Fruit fly (Drosophila melanogaster) whole organism, embryonic: ENCODE measurements around the gene Tsf1.

Experiments
- Ada2b ChIP-seq: fragments of 200-800 bp; sonication (Bioruptor generic); IDR thresholded peaks from 2 replicates; pipeline ENCODE4 v1.3.6; 2022; ENCODE audit warnings: missing biosample characterization, missing genetic modification characterization
- CG11093 ChIP-seq: fragments of 200-800 bp; sonication (Bioruptor generic); IDR thresholded peaks from 3 replicates; pipeline ENCODE4 v1.3.6; 2022; ENCODE audit warnings: missing biosample characterization, missing genetic modification characterization
- CG11398 ChIP-seq: fragments of 200-800 bp; sonication (Bioruptor generic); optimal IDR thresholded peaks from 2 replicates; lab custom pipeline; 2016; ENCODE audit warnings: missing biosample characterization, missing genetic modification characterization
- CG11560 ChIP-seq: fragments of 200-800 bp; sonication (Bioruptor generic); IDR thresholded peaks from 3 replicates; pipeline ENCODE4 v1.3.6; 2022; ENCODE audit warnings: missing biosample characterization, missing genetic modification characterization
- CG11695 ChIP-seq: fragments of 200-800 bp; sonication (Bioruptor generic); IDR thresholded peaks from 3 replicates; pipeline ENCODE4 v1.3.6; 2022; ENCODE audit warnings: missing biosample characterization, missing genetic modification characterization
- CG12659 ChIP-seq: fragments of 200-800 bp; sonication (Bioruptor generic); optimal IDR thresholded peaks from 3 replicates; lab custom pipeline; 2017; ENCODE audit warnings: mild to moderate bottlenecking, missing biosample characterization, missing genetic modification reagents, missing genetic modification characterization
- CG12744 ChIP-seq: fragments of 200-800 bp; sonication (Bioruptor generic); optimal IDR thresholded peaks from 2 replicates; lab custom pipeline; 2016; ENCODE audit warnings: missing biosample characterization, missing genetic modification characterization
- CG14014 ChIP-seq: fragments of 200-800 bp; sonication (Bioruptor generic); IDR thresholded peaks from 2 replicates; pipeline ENCODE4 v1.3.6; 2022; ENCODE audit warnings: missing biosample characterization, missing genetic modification characterization
- CG15073 ChIP-seq: fragments of 200-800 bp; sonication (Bioruptor generic); optimal IDR thresholded peaks from 2 replicates; lab custom pipeline; 2016; ENCODE audit warnings: missing biosample characterization, missing genetic modification characterization
- CG1529 ChIP-seq: fragments of 200-800 bp; sonication (Bioruptor generic); optimal IDR thresholded peaks from 3 replicates; lab custom pipeline; 2018; ENCODE audit warnings: missing biosample characterization, missing genetic modification characterization
- CG15696 ChIP-seq: fragments of 200-800 bp; sonication (Bioruptor generic); optimal IDR thresholded peaks from 2 replicates; lab custom pipeline; 2019; ENCODE audit warnings: missing biosample characterization, mild to moderate bottlenecking, missing genetic modification characterization, moderate library complexity
- CG16863 ChIP-seq: fragments of 200-800 bp; sonication (Bioruptor generic); optimal IDR thresholded peaks from 3 replicates; lab custom pipeline; 2016; ENCODE audit warnings: missing biosample characterization, missing genetic modification characterization
- CG17568 ChIP-seq: fragments of 200-800 bp; sonication (Bioruptor generic); optimal IDR thresholded peaks from 2 replicates; lab custom pipeline; 2018; ENCODE audit warnings: missing biosample characterization, mild to moderate bottlenecking, missing genetic modification characterization, moderate library complexity
- CG17912 ChIP-seq: fragments of 200-800 bp; sonication (Bioruptor generic); optimal IDR thresholded peaks from 2 replicates; lab custom pipeline; 2018; ENCODE audit warnings: missing biosample characterization, mild to moderate bottlenecking, missing genetic modification characterization
- CG18764 ChIP-seq: fragments of 200-800 bp; sonication (Bioruptor generic); optimal IDR thresholded peaks from 3 replicates; lab custom pipeline; 2016; ENCODE audit warnings: missing biosample characterization, missing genetic modification characterization
- CG2129 ChIP-seq: fragments of 200-800 bp; sonication (Bioruptor generic); IDR thresholded peaks from 2 replicates; pipeline ENCODE4 v1.3.6; 2022; ENCODE audit warnings: missing biosample characterization, missing genetic modification characterization; ENCODE audit not compliant: partially characterized antibody
- CG3065 ChIP-seq: fragments of 200-800 bp; sonication (Bioruptor generic); optimal IDR thresholded peaks from 2 replicates; lab custom pipeline; 2016; ENCODE audit warnings: missing biosample characterization, missing genetic modification characterization
- CG31365 ChIP-seq: fragments of 200-800 bp; sonication (Bioruptor generic); optimal IDR thresholded peaks from 2 replicates; lab custom pipeline; 2018; ENCODE audit warnings: missing biosample characterization, mild to moderate bottlenecking, missing genetic modification characterization
- CG31441 ChIP-seq: fragments of 200-800 bp; sonication (Bioruptor generic); IDR thresholded peaks from 2 replicates; pipeline ENCODE4 v1.3.6; 2022; ENCODE audit warnings: missing biosample characterization, missing genetic modification characterization
- CG3838 ChIP-seq: fragments of 200-800 bp; sonication (Bioruptor generic); optimal IDR thresholded peaks from 3 replicates; lab custom pipeline; 2016; ENCODE audit warnings: missing biosample characterization, missing genetic modification characterization
- CG3995 ChIP-seq: fragments of 200-800 bp; sonication (Bioruptor generic); optimal IDR thresholded peaks from 3 replicates; lab custom pipeline; 2016; ENCODE audit warnings: missing biosample characterization, missing genetic modification characterization
- CG7357 ChIP-seq: fragments of 200-800 bp; sonication (Bioruptor generic); IDR thresholded peaks from 3 replicates; pipeline ENCODE4 v1.3.6; 2022; ENCODE audit warnings: missing biosample characterization, missing genetic modification characterization
- CG7786 ChIP-seq: fragments of 200-800 bp; sonication (Bioruptor generic); optimal IDR thresholded peaks from 2 replicates; lab custom pipeline; 2016; ENCODE audit warnings: missing biosample characterization, missing genetic modification characterization
- CG9817 ChIP-seq: fragments of 200-800 bp; sonication (Bioruptor generic); optimal IDR thresholded peaks from 2 replicates; lab custom pipeline; 2018; ENCODE audit warnings: missing biosample characterization, mild to moderate bottlenecking, missing genetic modification characterization, moderate library complexity
- CkIIα-i1 ChIP-seq: fragments of 200-800 bp; sonication (Bioruptor generic); IDR thresholded peaks from 2 replicates; pipeline ENCODE4 v1.3.6; 2022; ENCODE audit warnings: missing biosample characterization, missing genetic modification characterization
- Deaf1 ChIP-seq: fragments of 200-800 bp; optimal IDR thresholded peaks from 3 replicates; lab custom pipeline; 2019; ENCODE audit warnings: missing biosample characterization, mild to moderate bottlenecking, missing genetic modification characterization, moderate library complexity
- Dek ChIP-seq: fragments of 200-800 bp; sonication (Bioruptor generic); optimal IDR thresholded peaks from 3 replicates; lab custom pipeline; 2019; ENCODE audit warnings: missing biosample characterization, mild to moderate bottlenecking, missing genetic modification characterization, moderate library complexity
- Dip3 ChIP-seq: fragments of 200-800 bp; sonication (Bioruptor generic); optimal IDR thresholded peaks from 3 replicates; lab custom pipeline; 2016; ENCODE audit warnings: missing biosample characterization, missing genetic modification characterization
- E2f2 ChIP-seq: fragments of 200-800 bp; sonication (Bioruptor generic); IDR thresholded peaks from 2 replicates; pipeline ENCODE4 v1.3.6; 2022; ENCODE audit warnings: missing biosample characterization, missing genetic modification characterization
- Lim3 ChIP-seq: fragments of 200-800 bp; sonication (Bioruptor generic); IDR thresholded peaks from 2 replicates; pipeline ENCODE4 v1.3.6; 2022; ENCODE audit warnings: missing biosample characterization, missing genetic modification characterization
- MBD-R2 ChIP-seq: fragments of 200-800 bp; sonication (Bioruptor generic); IDR thresholded peaks from 2 replicates; pipeline ENCODE4 v1.3.6; 2022; ENCODE audit warnings: missing biosample characterization, missing genetic modification characterization
- MESR4 ChIP-seq: fragments of 200-800 bp; sonication (Bioruptor generic); optimal IDR thresholded peaks from 2 replicates; lab custom pipeline; 2018; ENCODE audit warnings: missing biosample characterization, mild to moderate bottlenecking, missing genetic modification characterization, moderate library complexity
- Sin3A ChIP-seq: fragments of >200 bp; optimal IDR thresholded peaks from 2 replicates; lab custom pipeline; 2018
- Sry-β ChIP-seq: fragments of 200-800 bp; sonication (Bioruptor generic); optimal IDR thresholded peaks from 2 replicates; lab custom pipeline; 2018; ENCODE audit warnings: missing biosample characterization, mild to moderate bottlenecking, missing genetic modification characterization, moderate library complexity
- chif ChIP-seq, 2 experiments: fragments of 200-800 bp; sonication (Bioruptor generic); optimal IDR thresholded peaks; 3 replicates each; lab custom pipeline; 2016; ENCODE audit warnings: missing biosample characterization in 2 of 2, missing genetic modification characterization in 2 of 2
- da ChIP-seq: fragments of 200-800 bp; sonication (Bioruptor generic); optimal IDR thresholded peaks from 2 replicates; lab custom pipeline; 2016; ENCODE audit warnings: missing biosample characterization, missing genetic modification characterization
- en ChIP-seq: fragments of 200-800 bp; sonication (Bioruptor generic); optimal IDR thresholded peaks from 2 replicates; lab custom pipeline; 2016; ENCODE audit warnings: missing biosample characterization, missing genetic modification characterization
- fd3F ChIP-seq: fragments of 200-800 bp; sonication (Bioruptor generic); optimal IDR thresholded peaks from 2 replicates; lab custom pipeline; 2018; ENCODE audit warnings: missing biosample characterization, mild to moderate bottlenecking, missing genetic modification characterization, moderate library complexity
- fu2 ChIP-seq: fragments of 200-800 bp; sonication (Bioruptor generic); optimal IDR thresholded peaks from 2 replicates; lab custom pipeline; 2016; ENCODE audit warnings: missing biosample characterization, missing genetic modification characterization
- nmo ChIP-seq: fragments of 200-800 bp; sonication (Bioruptor generic); optimal IDR thresholded peaks from 2 replicates; lab custom pipeline; 2018; ENCODE audit warnings: missing biosample characterization, mild to moderate bottlenecking, missing genetic modification characterization, moderate library complexity
- pita ChIP-seq: fragments of 200-800 bp; sonication (Bioruptor generic); optimal IDR thresholded peaks from 2 replicates; lab custom pipeline; 2017; ENCODE audit warnings: missing biosample characterization, mild to moderate bottlenecking, missing genetic modification characterization
- psq ChIP-seq: fragments of 200-800 bp; sonication (Bioruptor generic); optimal IDR thresholded peaks from 2 replicates; lab custom pipeline; 2017; ENCODE audit warnings: missing biosample characterization, missing genetic modification characterization
- row ChIP-seq: fragments of 200-800 bp; sonication (Bioruptor generic); IDR thresholded peaks from 3 replicates; pipeline ENCODE4 v1.3.6; 2022; ENCODE audit warnings: missing biosample characterization, missing genetic modification characterization
- sim ChIP-seq: fragments of 200-800 bp; sonication (Bioruptor generic); IDR thresholded peaks from 2 replicates; pipeline ENCODE4 v1.3.6; 2022; ENCODE audit warnings: missing biosample characterization, missing genetic modification characterization
- sima ChIP-seq: fragments of 200-800 bp; sonication (Bioruptor generic); optimal IDR thresholded peaks from 2 replicates; lab custom pipeline; 2016; ENCODE audit warnings: missing biosample characterization, missing genetic modification characterization
- slp2 ChIP-seq: fragments of 200-800 bp; sonication (Bioruptor generic); optimal IDR thresholded peaks from 2 replicates; lab custom pipeline; 2016; ENCODE audit warnings: missing biosample characterization, missing genetic modification characterization
- tll ChIP-seq, 2 experiments: fragments of 200-800 bp in 1 of 2; fragments of >200 bp in 1 of 2; sonication (Bioruptor generic) in 1 of 2; optimal IDR thresholded peaks; 2 replicates each; lab custom pipeline; 2017 to 2019; ENCODE audit warnings: missing biosample characterization in 2 of 2, missing genetic modification characterization in 2 of 2, mild to moderate bottlenecking in 1 of 2, moderate library complexity in 1 of 2
- unc-4 ChIP-seq: fragments of 200-800 bp; sonication (Bioruptor generic); IDR thresholded peaks from 2 replicates; pipeline ENCODE4 v1.3.6; 2022; ENCODE audit warnings: missing biosample characterization, missing genetic modification characterization; ENCODE audit not compliant: partially characterized antibody
- wdn ChIP-seq: fragments of 200-800 bp; sonication (Bioruptor generic); IDR thresholded peaks from 2 replicates; pipeline ENCODE4 v1.3.6; 2022; ENCODE audit warnings: missing biosample characterization, missing genetic modification characterization
- zen2 ChIP-seq: fragments of 200-800 bp; sonication (Bioruptor generic); IDR thresholded peaks from 3 replicates; pipeline ENCODE4 v1.3.6; 2022; ENCODE audit warnings: missing biosample characterization, missing genetic modification characterization; ENCODE audit not compliant: partially characterized antibody

Tsf1 gene

DNA sequence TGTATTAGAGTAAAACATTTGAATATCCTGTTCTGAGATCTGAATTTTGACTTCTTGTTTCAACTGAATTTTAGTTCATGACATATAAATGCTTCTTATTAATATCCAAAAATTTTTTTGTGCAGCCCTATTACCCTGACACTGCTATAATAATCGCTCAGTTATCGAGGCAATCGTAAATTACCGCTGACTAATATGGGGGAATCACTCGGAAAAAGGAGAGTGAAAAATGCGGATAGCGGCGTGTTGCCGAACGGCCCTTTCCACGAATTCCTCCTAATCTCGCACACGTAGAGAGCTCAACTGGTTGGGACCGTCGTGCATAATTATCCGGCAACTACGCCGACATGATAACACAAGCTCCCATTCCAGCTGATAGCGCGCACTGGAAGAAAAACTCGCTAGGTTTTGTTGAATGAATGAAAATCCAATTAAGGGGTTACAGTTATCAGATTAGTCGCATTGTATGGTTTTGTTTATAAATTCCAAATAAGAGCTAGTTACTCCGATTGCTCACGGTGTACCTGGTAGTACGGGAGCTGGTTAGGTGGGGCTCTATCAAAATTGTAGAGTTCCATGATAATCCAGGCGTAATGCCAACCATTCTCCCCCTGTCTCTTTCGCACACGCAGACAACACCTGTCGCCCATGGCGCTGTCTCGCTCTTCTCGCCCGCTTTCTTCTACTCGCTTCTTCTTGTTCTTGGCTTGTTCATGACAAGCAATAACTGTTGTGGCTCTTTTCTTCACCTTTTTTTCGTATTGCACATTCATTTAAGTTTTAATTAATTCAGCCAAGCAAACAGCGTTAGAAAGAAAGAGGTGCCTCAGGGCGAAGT, 18.9 kb upstream of the Tsf1 start (continued):
- TF ChIP-seq CG11560 (peak; percentile 61; the same call in 2 of the 3 replicates), psq (no peak), CG12659 (GFP tag; lab: Kevin White, UChicago) (peak; percentile 67), CG1529 (GFP tag; lab: Kevin White, UChicago) (peak; percentile 28), CG15073 (GFP tag; lab: Kevin White, UChicago) (no peak), CG11398 (GFP tag; lab: Kevin White, UChicago) (peak; percentile 19), CG11093 (GFP tag; lab: Robert Waterston, UW) (peak; percentile 46; the same call in 2 of the 3 replicates), CG12744 (GFP tag; lab: Kevin White, UChicago) (no peak), CG16863 (peak; percentile 61), slp2 (GFP tag; lab: Kevin White, UChicago) (peak; percentile 49), CG3838 (GFP tag; lab: Kevin White, UChicago) (no peak), Ada2b (GFP tag; lab: Robert Waterston, UW) (peak; percentile 79), chif (GFP tag; optimal IDR thresholded peaks at IDR 0.05; lab: Kevin White, UChicago) (peak; percentile 37 to 51), CG14014 (peak; percentile 84), CG3995 (GFP tag; lab: Kevin White, UChicago) (peak; percentile 55), fd3F (GFP tag; lab: Kevin White, UChicago) (peak; percentile 43), Sin3A (lab: Kevin White, UChicago) (no peak), Dip3 (GFP tag; lab: Kevin White, UChicago) (peak; percentile 73), tll (GFP tag; optimal IDR thresholded peaks at IDR 0.05; lab: Kevin White, UChicago) (no peak), E2f2 (no peak), CG17912 (no peak), CG18764 (GFP tag; lab: Kevin White, UChicago) (peak; percentile 1), CG9817 (tag; lab: Kevin White, UChicago) (peak; percentile 67), en (GFP tag; lab: Kevin White, UChicago) (no peak), CG31365 (tag; lab: Kevin White, UChicago) (peak; percentile 26), CG3065 (no peak), CkIIα-i1 (GFP tag; lab: Robert Waterston, UW) (no peak), CG11695 (GFP tag; lab: Robert Waterston, UW) (0 out of 3 replicates have a peak, but pooled peaks have one; percentile 24), MESR4 (GFP tag; lab: Kevin White, UChicago) (no peak), Sry-β (no peak), sima (GFP tag; lab: Kevin White, UChicago) (no peak), CG2129 (GFP tag; lab: Robert Waterston, UW) (no peak), unc-4 (GFP tag; lab: Robert Waterston, UW) (no peak), zen2 (GFP tag; lab: Robert Waterston, UW) (no peak), row (GFP tag; lab: Robert Waterston, UW) (peak; percentile 87), Dek (tag; lab: Kevin White, UChicago) (peak; percentile 60), CG15696 (tag; lab: Kevin White, UChicago) (no peak), nmo (GFP tag; lab: Kevin White, UChicago) (peak; percentile 48), da (GFP tag; lab: Kevin White, UChicago) (no peak), fu2 (GFP tag; lab: Kevin White, UChicago) (peak; percentile 59), pita (GFP tag; lab: Kevin White, UChicago) (no peak), wdn (GFP tag; lab: Robert Waterston, UW) (peak; percentile 80), CG17568 (no peak), CG7786 (GFP tag; lab: Kevin White, UChicago) (peak; percentile 81), Lim3 (GFP tag; lab: Robert Waterston, UW) (peak; percentile 6; the same call in 1 of the 2 replicates), CG31441 (peak; percentile 52), Deaf1 (tag; lab: Kevin White, UChicago) (peak; percentile 45), sim (GFP tag; lab: Robert Waterston, UW) (no peak; the same call in 1 of the 2 replicates), CG7357 (GFP tag; lab: Robert Waterston, UW) (no peak), MBD-R2 (peak; percentile 51; the same call in 1 of the 2 replicates)
